In the genomic region with DNA sequence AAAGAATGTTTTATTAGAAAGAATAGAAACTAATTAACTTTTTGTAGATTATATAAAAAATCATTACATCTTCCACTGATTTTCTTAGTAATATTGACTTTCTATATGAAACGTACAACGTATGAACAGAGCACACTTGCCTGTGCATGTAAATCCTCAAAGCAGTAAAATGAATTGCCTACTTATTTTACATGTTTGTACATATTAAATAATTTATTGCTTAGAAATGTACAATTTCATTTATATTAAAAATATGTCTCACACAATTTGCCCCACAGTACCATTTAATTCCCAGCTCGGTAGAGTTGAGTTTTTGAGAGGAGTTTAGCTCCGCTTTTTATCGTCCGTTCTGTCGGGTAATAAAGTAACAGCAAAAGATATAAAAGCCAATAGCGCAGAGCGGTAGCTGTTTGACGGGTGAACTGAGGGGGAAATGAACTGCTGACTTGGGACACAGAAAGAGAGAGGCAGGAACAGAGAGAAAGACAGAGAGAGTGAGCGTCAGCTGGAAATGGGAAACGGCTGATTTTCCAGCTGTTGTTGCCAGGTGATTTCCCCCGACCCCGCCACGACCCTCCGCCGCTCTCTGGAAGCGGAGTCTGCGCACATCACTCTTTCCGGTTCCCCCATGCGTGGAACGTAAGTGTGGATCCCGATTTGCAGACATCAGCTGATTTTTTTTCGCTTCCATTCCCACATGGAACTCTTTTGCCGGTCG, we compare ENCODE assay signal across 4 fruit fly cellular contexts.
TF ChIP-seq lines count a peak whose summit lies in the region.

No protein-coding gene starts in this region.

TF ChIP-seq in whole organism, adult, 20 proteins besides CTCF, POLR2A, EP300 and RAD21 (continued from another document):
- peak; percentile 57 for TF ChIP-seq tj (GFP tag; optimal IDR thresholded peaks at IDR 0.05; lab: Kevin White, UChicago)
- TF ChIP-seq toe (GFP tag; optimal IDR thresholded peaks at IDR 0.05; lab: Kevin White, UChicago): no peak
- TF ChIP-seq CG1620 (GFP tag; optimal IDR thresholded peaks at IDR 0.05; lab: Kevin White, UChicago): no peak

TF ChIP-seq in whole organism, embryonic, 481 proteins besides CTCF, POLR2A, EP300 and RAD21 (continued from another document and continues in another):
- TF ChIP-seq CG8290 (GFP tag; optimal IDR thresholded peaks at IDR 0.05; lab: Kevin White, UChicago): no peak
- TF ChIP-seq CG8290 (tag; optimal IDR thresholded peaks at IDR 0.05; lab: Kevin White, UChicago): peak in 1 of 2 experiments; percentile 44
- 0 out of 2 replicates have a peak, but pooled peaks have one; percentile 5 for TF ChIP-seq sim (GFP tag; IDR thresholded peaks at IDR 0.05; lab: Robert Waterston, UW)
- no peak for TF ChIP-seq grau (tag; optimal IDR thresholded peaks at IDR 0.05; lab: Kevin White, UChicago)
- TF ChIP-seq HLH54F (GFP tag; optimal IDR thresholded peaks at IDR 0.05; lab: Kevin White, UChicago): no peak
- peak; percentile 53 for TF ChIP-seq odd (GFP tag; optimal IDR thresholded peaks at IDR 0.05; lab: Kevin White, UChicago)
- TF ChIP-seq E2f1 (GFP tag; IDR thresholded peaks at IDR 0.05; lab: Robert Waterston, UW): no peak
- TF ChIP-seq chn (GFP tag; optimal IDR thresholded peaks at IDR 0.05; lab: Kevin White, UChicago): no peak
- TF ChIP-seq nom (GFP tag; optimal IDR thresholded peaks at IDR 0.05; lab: Kevin White, UChicago): peak; percentile 84
- no peak for TF ChIP-seq CG32772 (GFP tag; IDR thresholded peaks at IDR 0.05; lab: Robert Waterston, UW)
- TF ChIP-seq CG17912 (GFP tag; optimal IDR thresholded peaks at IDR 0.05; lab: Kevin White, UChicago): peak; percentile 49
- TF ChIP-seq Sin3A (optimal IDR thresholded peaks at IDR 0.05; lab: Kevin White, UChicago): no peak
- peak; percentile 93 for TF ChIP-seq ewg (GFP tag; optimal IDR thresholded peaks at IDR 0.05; lab: Kevin White, UChicago)
- TF ChIP-seq ems (GFP tag; optimal IDR thresholded peaks at IDR 0.05; lab: Kevin White, UChicago): no peak
- TF ChIP-seq HLH3B (GFP tag; IDR thresholded peaks at IDR 0.05; lab: Robert Waterston, UW): peak; percentile 11; the same call in 1 of the 2 replicates
- TF ChIP-seq br (optimal IDR thresholded peaks at IDR 0.05; lab: Kevin White, UChicago): no peak
- no peak for TF ChIP-seq Nf-YA (GFP tag; IDR thresholded peaks at IDR 0.05; lab: Robert Waterston, UW)
- TF ChIP-seq Vsx1 (GFP tag; optimal IDR thresholded peaks at IDR 0.05; lab: Kevin White, UChicago): no peak
- peak; percentile 59 for TF ChIP-seq nerfin-1 (tag; optimal IDR thresholded peaks at IDR 0.05; lab: Kevin White, UChicago)
- TF ChIP-seq Dll (GFP tag; IDR thresholded peaks at IDR 0.05; lab: Robert Waterston, UW; ENCODE audit: partially characterized antibody): peak; percentile 57; the same call in 3 of the 4 replicates
- TF ChIP-seq Fer3 (tag; optimal IDR thresholded peaks at IDR 0.05; lab: Kevin White, UChicago): no peak
- TF ChIP-seq Tbp (GFP tag; optimal IDR thresholded peaks at IDR 0.05; lab: Kevin White, UChicago): no peak
- TF ChIP-seq Opbp (GFP tag; IDR thresholded peaks at IDR 0.05; lab: Robert Waterston, UW; ENCODE audit: partially characterized antibody): no peak
- no peak for TF ChIP-seq luna (GFP tag; optimal IDR thresholded peaks at IDR 0.05; lab: Kevin White, UChicago)
- TF ChIP-seq Hr78 (GFP tag; optimal IDR thresholded peaks at IDR 0.05; lab: Kevin White, UChicago): no peak
- TF ChIP-seq CrebB (tag; optimal IDR thresholded peaks at IDR 0.05; lab: Kevin White, UChicago): peak; percentile 63
- TF ChIP-seq CG8281 (tag; optimal IDR thresholded peaks at IDR 0.05; lab: Kevin White, UChicago): no peak
- peak; percentile 62 for TF ChIP-seq pfk (GFP tag; optimal IDR thresholded peaks at IDR 0.05; lab: Kevin White, UChicago)
- peak; percentile 71 for TF ChIP-seq CG12769 (tag; optimal IDR thresholded peaks at IDR 0.05; lab: Kevin White, UChicago)
- TF ChIP-seq CG34224 (GFP tag; IDR thresholded peaks at IDR 0.05; lab: Robert Waterston, UW; ENCODE audit: partially characterized antibody): peak; percentile 73
- no peak for TF ChIP-seq D19B (GFP tag; optimal IDR thresholded peaks at IDR 0.05; lab: Kevin White, UChicago)
- TF ChIP-seq Rfx (GFP tag; IDR thresholded peaks at IDR 0.05; lab: Robert Waterston, UW): 0 out of 2 replicates have a peak, but pooled peaks have one; percentile 68
- TF ChIP-seq CG31441 (GFP tag; IDR thresholded peaks at IDR 0.05; lab: Robert Waterston, UW): 0 out of 2 replicates have a peak, but pooled peaks have one; percentile 9
- TF ChIP-seq jigr1 (GFP tag; IDR thresholded peaks at IDR 0.05; lab: Robert Waterston, UW): no peak
- peak; percentile 8 for TF ChIP-seq PHDP (tag; optimal IDR thresholded peaks at IDR 0.05; lab: Kevin White, UChicago)
- no peak for TF ChIP-seq dmrt99B (tag; optimal IDR thresholded peaks at IDR 0.05; lab: Kevin White, UChicago)
- peak; percentile 48; the same call in 1 of the 2 replicates for TF ChIP-seq CG32532 (GFP tag; IDR thresholded peaks at IDR 0.05; lab: Robert Waterston, UW)
- peak; percentile 32 for TF ChIP-seq CG17385 (GFP tag; optimal IDR thresholded peaks at IDR 0.05; lab: Kevin White, UChicago)
- TF ChIP-seq fu2 (GFP tag; optimal IDR thresholded peaks at IDR 0.05; lab: Kevin White, UChicago): no peak

TF ChIP-seq in whole organism, prepupa, 60 proteins besides CTCF, POLR2A, EP300 and RAD21 (continued from another document):
- TF ChIP-seq CG3032 (tag; optimal IDR thresholded peaks at IDR 0.05; lab: Kevin White, UChicago) (peak; percentile 24), Ets96B (tag; optimal IDR thresholded peaks at IDR 0.05; lab: Kevin White, UChicago) (peak; percentile 25), cyc (GFP tag; optimal IDR thresholded peaks at IDR 0.05; lab: Kevin White, UChicago) (peak; percentile 21), CG7368 (GFP tag; optimal IDR thresholded peaks at IDR 0.05; lab: Kevin White, UChicago) (no peak), Hr4 (GFP tag; optimal IDR thresholded peaks at IDR 0.05; lab: Kevin White, UChicago) (peak; percentile 54), lz (GFP tag; optimal IDR thresholded peaks at IDR 0.05; lab: Kevin White, UChicago) (peak; percentile 9), vri (GFP tag; optimal IDR thresholded peaks at IDR 0.05; lab: Kevin White, UChicago) (peak; percentile 25), Gug (GFP tag; IDR thresholded peaks at IDR 0.05; lab: Robert Waterston, UW) (no peak), pdm3 (GFP tag; optimal IDR thresholded peaks at IDR 0.05; lab: Kevin White, UChicago) (peak; percentile 45), esn (GFP tag; optimal IDR thresholded peaks at IDR 0.05; lab: Kevin White, UChicago) (peak; percentile 33), CG6792 (GFP tag; optimal IDR thresholded peaks at IDR 0.05; lab: Kevin White, UChicago) (no peak), eg (GFP tag; IDR thresholded peaks at IDR 0.05; lab: Robert Waterston, UW) (peak; percentile 35; the same call in 1 of the 3 replicates), CG10631 (GFP tag; optimal IDR thresholded peaks at IDR 0.05; lab: Kevin White, UChicago) (peak; percentile 60), net (GFP tag; optimal IDR thresholded peaks at IDR 0.05; lab: Kevin White, UChicago) (no peak), Hr38 (GFP tag; optimal IDR thresholded peaks at IDR 0.05; lab: Kevin White, UChicago) (no peak), achi (GFP tag; optimal IDR thresholded peaks at IDR 0.05; lab: Kevin White, UChicago) (peak; percentile 25), acj6 (GFP tag; optimal IDR thresholded peaks at IDR 0.05; lab: Kevin White, UChicago) (peak; percentile 54), Eip78C (GFP tag; lab: Kevin White, UChicago) (peak; percentile 64), CG15336 (GFP tag; IDR thresholded peaks at IDR 0.05; lab: Robert Waterston, UW) (peak; percentile 23; the same call in 1 of the 2 replicates), CG11294 (GFP tag; IDR thresholded peaks at IDR 0.05; lab: Robert Waterston, UW) (no peak), spab (GFP tag; optimal IDR thresholded peaks at IDR 0.05; lab: Kevin White, UChicago) (peak; percentile 26), CG4318 (GFP tag; optimal IDR thresholded peaks at IDR 0.05; lab: Kevin White, UChicago) (no peak), CG6163 (GFP tag; IDR thresholded peaks at IDR 0.05; lab: Robert Waterston, UW) (peak; percentile 36; the same call in 1 of the 3 replicates), CG11762 (GFP tag; optimal IDR thresholded peaks at IDR 0.05; lab: Kevin White, UChicago; ENCODE audit: insufficient read depth) (no peak), Met (GFP tag; optimal IDR thresholded peaks at IDR 0.05; lab: Kevin White, UChicago) (peak; percentile 41), CG8319 (GFP tag; optimal IDR thresholded peaks at IDR 0.05; lab: Kevin White, UChicago) (no peak), CG11902 (GFP tag; optimal IDR thresholded peaks at IDR 0.05; lab: Kevin White, UChicago) (no peak), CG32006 (GFP tag; optimal IDR thresholded peaks at IDR 0.05; lab: Kevin White, UChicago) (peak; percentile 67), fd59A (GFP tag; optimal IDR thresholded peaks at IDR 0.05; lab: Kevin White, UChicago) (no peak), dac (GFP tag; optimal IDR thresholded peaks at IDR 0.05; lab: Kevin White, UChicago) (no peak), topi (GFP tag; optimal IDR thresholded peaks at IDR 0.05; lab: Kevin White, UChicago) (peak; percentile 28), Sox14 (GFP tag; optimal IDR thresholded peaks at IDR 0.05; lab: Kevin White, UChicago) (no peak), Lpt (GFP tag; optimal IDR thresholded peaks at IDR 0.05; lab: Kevin White, UChicago) (no peak), CG31627 (GFP tag; optimal IDR thresholded peaks at IDR 0.05; lab: Kevin White, UChicago) (no peak), Blimp-1 (GFP tag; optimal IDR thresholded peaks at IDR 0.05; lab: Kevin White, UChicago) (no peak), Ets21C (GFP tag; optimal IDR thresholded peaks at IDR 0.05; lab: Kevin White, UChicago) (no peak), salr (GFP tag; optimal IDR thresholded peaks at IDR 0.05; lab: Kevin White, UChicago) (peak in 1 of 2 experiments; percentile 44), Eip93F (GFP tag; optimal IDR thresholded peaks at IDR 0.05; lab: Kevin White, UChicago) (no peak), CG8119 (GFP tag; IDR thresholded peaks at IDR 0.05; lab: Robert Waterston, UW) (0 out of 3 replicates have a peak, but pooled peaks have one; percentile 24), CG9139 (GFP tag; optimal IDR thresholded peaks at IDR 0.05; lab: Kevin White, UChicago) (peak; percentile 51), CG1621 (tag; optimal IDR thresholded peaks at IDR 0.05; lab: Kevin White, UChicago) (no peak), CG8632 (GFP tag; optimal IDR thresholded peaks at IDR 0.05; lab: Kevin White, UChicago) (peak; percentile 36)

TF ChIP-seq in whole organism, wandering third instar larva, 38 proteins besides CTCF, POLR2A, EP300 and RAD21 (continued from another document):
- TF ChIP-seq usp (GFP tag; optimal IDR thresholded peaks at IDR 0.05; lab: Kevin White, UChicago) (no peak), OdsH (GFP tag; optimal IDR thresholded peaks at IDR 0.05; lab: Kevin White, UChicago) (no peak), HLH106 (tag; optimal IDR thresholded peaks at IDR 0.05; lab: Kevin White, UChicago) (no peak), br (GFP tag; optimal IDR thresholded peaks at IDR 0.05; lab: Kevin White, UChicago) (no peak), rgr (GFP tag; optimal IDR thresholded peaks at IDR 0.05; lab: Kevin White, UChicago) (no peak), tai (GFP tag; optimal IDR thresholded peaks at IDR 0.05; lab: Kevin White, UChicago) (peak; percentile 35), Hr83 (GFP tag; optimal IDR thresholded peaks at IDR 0.05; lab: Kevin White, UChicago; ENCODE audit: poor library complexity, severe bottlenecking) (no peak), CG9705 (GFP tag; optimal IDR thresholded peaks at IDR 0.05; lab: Kevin White, UChicago) (peak; percentile 4), lola (GFP tag; optimal IDR thresholded peaks at IDR 0.05; lab: Kevin White, UChicago) (no peak), brk (GFP tag; optimal IDR thresholded peaks at IDR 0.05; lab: Kevin White, UChicago) (peak; percentile 19), pan (optimal IDR thresholded peaks at IDR 0.05; lab: Kevin White, UChicago) (no peak)
